Fruit fly (Drosophila melanogaster): ENCODE results near the gene mfrn.

Gene mfrn

DNA sequence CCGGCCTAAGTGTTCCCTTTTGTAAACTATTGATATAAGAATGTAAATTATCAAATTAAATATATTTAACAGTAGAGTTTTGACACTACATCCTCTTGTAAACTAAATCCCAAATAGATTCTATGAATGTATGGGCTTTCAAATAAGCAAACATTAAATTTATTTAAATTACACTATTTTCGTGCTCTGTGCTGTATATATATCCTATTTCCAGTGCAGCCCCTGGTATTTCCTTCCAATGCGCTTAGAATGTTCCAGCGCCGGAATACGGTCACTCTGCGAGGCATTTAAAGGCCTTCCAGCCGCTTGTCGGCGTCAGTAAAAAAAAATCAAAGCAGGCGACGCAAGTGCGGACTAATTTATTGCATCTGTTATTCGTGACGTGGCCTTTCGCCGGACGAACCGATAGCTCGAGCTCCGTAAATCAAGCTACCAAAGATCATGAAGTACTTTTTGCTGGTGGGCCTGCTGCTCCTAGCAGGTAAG, 643 bp upstream of the mfrn start, which contains the start of gene Gp93 (continued):
- peak; percentile 21 for TF ChIP-seq Antp (GFP tag; optimal IDR thresholded peaks at IDR 0.05)
- peak; percentile 72 for TF ChIP-seq Ets65A (GFP tag)
- TF ChIP-seq ATbp (GFP tag; optimal IDR thresholded peaks at IDR 0.05): peak; percentile 26
- TF ChIP-seq CG18619 (GFP tag; optimal IDR thresholded peaks at IDR 0.05): peak; percentile 54
- TF ChIP-seq CG9797 (GFP tag; optimal IDR thresholded peaks at IDR 0.05): peak; percentile 32
- TF ChIP-seq salm (tag; optimal IDR thresholded peaks at IDR 0.05): no peak
- peak; percentile 15; the same call in 1 of the 2 replicates for TF ChIP-seq onecut (GFP tag; IDR thresholded peaks at IDR 0.05)
- no peak for TF ChIP-seq crc (GFP tag; optimal IDR thresholded peaks at IDR 0.05)
- peak; percentile 73 for TF ChIP-seq CG9932 (GFP tag; IDR thresholded peaks at IDR 0.05)
- no peak for TF ChIP-seq vnd (GFP tag; IDR thresholded peaks at IDR 0.05; ENCODE audit: partially characterized antibody)
- no peak for TF ChIP-seq CG2199 (GFP tag; IDR thresholded peaks at IDR 0.05)
- no peak for TF ChIP-seq fru (optimal IDR thresholded peaks at IDR 0.05)
- peak; percentile 49 for TF ChIP-seq B-H1 (GFP tag; IDR thresholded peaks at IDR 0.05)
- peak; percentile 61 for TF ChIP-seq Abd-B (GFP tag; optimal IDR thresholded peaks at IDR 0.05)
- TF ChIP-seq dati (GFP tag; IDR thresholded peaks at IDR 0.05): no peak
- TF ChIP-seq sisA (GFP tag; IDR thresholded peaks at IDR 0.05): peak; percentile 53; the same call in 1 of the 2 replicates
- no peak for TF ChIP-seq Blimp-1 (GFP tag; optimal IDR thresholded peaks at IDR 0.05)
- peak; percentile 29 for TF ChIP-seq trem (tag; optimal IDR thresholded peaks at IDR 0.05)
- TF ChIP-seq CG1529 (GFP tag; optimal IDR thresholded peaks at IDR 0.05): no peak
- peak; percentile 31 for TF ChIP-seq CG8388 (GFP tag; optimal IDR thresholded peaks at IDR 0.05)
- TF ChIP-seq Lpt (GFP tag; optimal IDR thresholded peaks at IDR 0.05): no peak
- TF ChIP-seq Rfx (GFP tag; IDR thresholded peaks at IDR 0.05): peak; percentile 80
- TF ChIP-seq CG18764 (GFP tag; optimal IDR thresholded peaks at IDR 0.05): no peak
- peak in 1 of 3 experiments; percentile 62 for TF ChIP-seq lola (GFP tag; optimal IDR thresholded peaks at IDR 0.05)
- TF ChIP-seq disco-r (GFP tag; optimal IDR thresholded peaks at IDR 0.05): no peak
- no peak for TF ChIP-seq jing (GFP tag; optimal IDR thresholded peaks at IDR 0.05)
- TF ChIP-seq CG15479 (GFP tag; optimal IDR thresholded peaks at IDR 0.05): no peak
- TF ChIP-seq zf30C (GFP tag; optimal IDR thresholded peaks at IDR 0.05): no peak
- TF ChIP-seq CG11504 (tag; optimal IDR thresholded peaks at IDR 0.05): no peak
- peak; percentile 76 for TF ChIP-seq CG7839 (tag; optimal IDR thresholded peaks at IDR 0.05)
- TF ChIP-seq gro (GFP tag; optimal IDR thresholded peaks at IDR 0.05): no peak
- TF ChIP-seq nom (GFP tag; optimal IDR thresholded peaks at IDR 0.05): peak; percentile 67
- TF ChIP-seq CG1832 (GFP tag; optimal IDR thresholded peaks at IDR 0.05): no peak
- no peak for TF ChIP-seq p53 (GFP tag; optimal IDR thresholded peaks at IDR 0.05)
- no peak for TF ChIP-seq CG11723 (GFP tag; optimal IDR thresholded peaks at IDR 0.05)
- TF ChIP-seq CG31441 (GFP tag; IDR thresholded peaks at IDR 0.05): no peak; the same call in 1 of the 2 replicates
- TF ChIP-seq h (optimal IDR thresholded peaks at IDR 0.05): no peak
- TF ChIP-seq CrebB (tag; optimal IDR thresholded peaks at IDR 0.05): peak; percentile 5
- no peak for TF ChIP-seq CTCF (GFP tag; optimal IDR thresholded peaks at IDR 0.05)
- TF ChIP-seq CG12659 (GFP tag; optimal IDR thresholded peaks at IDR 0.05): peak; percentile 46
- peak; percentile 86 for TF ChIP-seq slbo (GFP tag; IDR thresholded peaks at IDR 0.05)
- TF ChIP-seq Xrp1 (GFP tag; IDR thresholded peaks at IDR 0.05): peak; percentile 76
- TF ChIP-seq ap (GFP tag; IDR thresholded peaks at IDR 0.05): no peak
- TF ChIP-seq kah (GFP tag; optimal IDR thresholded peaks at IDR 0.05): no peak
- peak; percentile 66 for TF ChIP-seq az2 (GFP tag; optimal IDR thresholded peaks at IDR 0.05)
- peak; percentile 8 for TF ChIP-seq Spps (tag; optimal IDR thresholded peaks at IDR 0.05)
- TF ChIP-seq Adf1 (GFP tag; IDR thresholded peaks at IDR 0.05): peak; percentile 37; the same call in 1 of the 2 replicates
- no peak for TF ChIP-seq Neu2 (GFP tag; optimal IDR thresholded peaks at IDR 0.05; ENCODE audit: borderline replicate concordance)
- TF ChIP-seq danr (GFP tag; IDR thresholded peaks at IDR 0.05): peak; percentile 48; the same call in 1 of the 2 replicates
- no peak for TF ChIP-seq tup (GFP tag; optimal IDR thresholded peaks at IDR 0.05)
- no peak for TF ChIP-seq CG3163 (GFP tag; optimal IDR thresholded peaks at IDR 0.05)
- TF ChIP-seq prd (optimal IDR thresholded peaks at IDR 0.05): no peak
- peak; percentile 80 for TF ChIP-seq prd (GFP tag; IDR thresholded peaks at IDR 0.05)

All from whole organism, embryonic.